Worm (Caenorhabditis elegans) whole organism, L2 larva: ENCODE measurements around the gene B0222.5.

Experiments used
- ama-1 ChIP-seq: fragments of 150-350 bp; optimal IDR thresholded peaks from 2 replicates; lab custom pipeline; 2018; ENCODE audit warnings: inconsistent platforms
- blmp-1 ChIP-seq: sonication (generic microtip); optimal IDR thresholded peaks from 2 replicates; lab custom pipeline; 2017; ENCODE audit warnings: missing genetic modification characterization, mild to moderate bottlenecking, missing compliant biosample characterization, antibody characterized with exemption, moderate library complexity; ENCODE audit not compliant: insufficient read depth
- elt-1 ChIP-seq: fragments of 150-350 bp; optimal IDR thresholded peaks from 2 replicates; lab custom pipeline; 2014; ENCODE audit warnings: missing biosample characterization, missing genetic modification characterization
- lin-13 ChIP-seq: fragments of 150-350 bp; optimal IDR thresholded peaks from 2 replicates; lab custom pipeline; 2014; ENCODE audit warnings: missing biosample characterization, missing genetic modification reagents, missing genetic modification characterization
- nhr-12 ChIP-seq: fragments of 150-350 bp; optimal IDR thresholded peaks from 2 replicates; lab custom pipeline; 2014; ENCODE audit warnings: missing biosample characterization, missing genetic modification characterization
- nhr-23 ChIP-seq: fragments of 150-350 bp; optimal IDR thresholded peaks from 2 replicates; lab custom pipeline; 2014; ENCODE audit warnings: missing biosample characterization, missing genetic modification reagents, missing genetic modification characterization
- nhr-237 ChIP-seq: fragments of 150-350 bp; optimal IDR thresholded peaks from 2 replicates; lab custom pipeline; 2014; ENCODE audit warnings: missing biosample characterization, missing genetic modification characterization
- nhr-77 ChIP-seq: fragments of 150-350 bp; optimal IDR thresholded peaks from 2 replicates; lab custom pipeline; 2014; ENCODE audit warnings: missing biosample characterization, missing genetic modification characterization
- unc-62 ChIP-seq: fragments of 150-350 bp; optimal IDR thresholded peaks from 2 replicates; lab custom pipeline; 2014; ENCODE audit warnings: missing biosample characterization, missing genetic modification reagents, missing genetic modification characterization
- zag-1 ChIP-seq: fragments of 150-350 bp; optimal IDR thresholded peaks from 2 replicates; lab custom pipeline; 2014; ENCODE audit warnings: missing biosample characterization, missing genetic modification characterization
- ztf-1 ChIP-seq: fragments of 200-800 bp; sonication (Bioruptor generic); conservative IDR thresholded peaks from 2 replicates; pipeline ENCODE4 v1.3.6; 2022; ENCODE audit warnings: missing genetic modification characterization, missing compliant biosample characterization
- ztf-4 ChIP-seq: fragments of 150-350 bp; optimal IDR thresholded peaks from 2 replicates; lab custom pipeline; 2014; ENCODE audit warnings: missing biosample characterization, missing genetic modification characterization

- peak; percentile 13 for TF ChIP-seq zag-1
- TF ChIP-seq nhr-77 = no peak
- no peak for TF ChIP-seq ama-1 (lab: Kevin White, UChicago)
- no peak for TF ChIP-seq nhr-237 (tag; lab: Kevin White, UChicago)
- no peak for TF ChIP-seq lin-13
- no peak for TF ChIP-seq unc-62 (GFP tag; lab: Kevin White, UChicago)
- no peak for TF ChIP-seq nhr-12
- TF ChIP-seq ztf-4 = no peak
- no peak for TF ChIP-seq blmp-1 (tag; lab: Kevin White, UChicago)
- no peak for TF ChIP-seq elt-1
- no peak for TF ChIP-seq nhr-23 (tag; lab: Kevin White, UChicago)
- TF ChIP-seq ztf-1 (GFP tag; lab: Robert Waterston, UW) = no peak
Observed at ce11 chrV:9191406-9191805, 36.7 kb upstream of the B0222.5 start, which contains the start of gene sphr-1.
